Worm (Caenorhabditis elegans) whole organism, L4/young adult: Measurements from ENCODE around the gene eor-1.

Experiments
- dao-5 ChIP-seq: sonication (generic microtip); optimal IDR thresholded peaks from 2 replicates; lab custom pipeline; 2016; ENCODE audit warnings: missing genotype, missing genetic modification characterization, moderate library complexity, missing compliant biosample characterization
- him-1 ChIP-seq: sonication (generic microtip); optimal IDR thresholded peaks from 2 replicates; lab custom pipeline; 2016; ENCODE audit warnings: missing genotype, missing genetic modification reagents, missing genetic modification characterization, missing compliant biosample characterization

DNA sequence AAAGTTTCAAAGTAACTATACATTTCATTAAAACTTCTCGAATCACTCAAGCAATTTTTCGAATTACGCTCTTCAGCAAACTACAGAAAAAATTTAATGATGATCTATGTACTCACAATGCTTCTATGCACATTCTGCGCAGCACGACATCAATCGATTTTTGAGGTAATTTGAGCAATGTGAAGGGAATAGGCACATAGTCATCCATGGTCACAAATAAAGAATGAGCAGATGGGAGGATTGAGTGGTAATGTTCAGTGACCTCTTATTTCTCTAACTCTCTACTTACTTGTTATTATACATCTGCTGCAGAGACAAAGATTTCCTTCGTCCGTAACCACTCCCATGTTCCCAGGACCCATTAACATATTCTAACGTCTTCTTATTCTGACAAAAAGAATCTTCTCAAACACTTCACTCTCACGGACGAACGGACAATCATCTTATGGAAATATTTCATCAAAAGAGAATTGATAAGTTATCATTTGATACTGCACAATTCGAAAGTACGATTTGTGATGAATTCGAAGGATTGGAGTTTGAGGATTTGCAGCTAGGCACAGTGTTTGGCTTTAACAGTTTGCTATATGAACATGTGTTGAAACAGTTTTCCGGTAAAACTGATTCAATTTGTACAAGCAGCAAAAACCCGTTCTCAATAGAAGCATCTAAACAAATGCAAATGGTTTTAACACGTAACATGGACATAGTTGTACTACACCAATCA is 42.9 kb downstream of the eor-1 start, which contains the start of the genes fbxb-77 and Y17G9B.11:
- TF ChIP-seq dao-5 (tag; lab: Kevin White, UChicago), result no peak
- no peak for TF ChIP-seq him-1 (tag; lab: Kevin White, UChicago)
